Worm (Caenorhabditis elegans): ENCODE measurements around the gene dhs-25.

The dhs-25 gene

DNA sequence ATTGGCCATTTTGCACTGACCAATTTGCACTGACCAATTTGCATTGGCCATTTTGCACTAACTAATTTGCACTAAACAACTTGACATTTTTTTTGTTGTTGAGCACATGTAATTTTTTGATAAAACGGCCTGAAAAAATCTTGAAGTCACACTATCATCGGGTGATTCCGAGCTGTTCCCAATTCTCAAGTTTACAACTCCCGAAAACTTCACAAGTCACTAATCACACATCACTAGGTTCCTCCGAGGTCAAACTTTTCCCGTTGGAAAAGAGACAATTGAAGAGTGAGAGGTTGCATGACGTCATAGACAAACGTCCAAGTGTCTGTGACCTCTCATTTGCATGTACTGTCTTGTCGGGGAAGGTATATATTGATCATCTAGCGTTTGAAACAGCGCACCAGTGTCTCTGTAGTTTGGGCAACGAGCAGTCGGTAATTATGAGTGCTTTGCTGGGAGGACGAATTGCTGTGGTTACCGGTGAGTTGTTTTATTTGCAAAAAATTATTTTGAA is at the start of gene dhs-25, which contains the start of gene D1005.10:
TSS of gene dhs-25 (plus strand) at position 398 of the 514 bp plus-strand sequence.
TSS of gene D1005.10 (minus strand) at position 51 of the 514 bp plus-strand sequence.
- TF ChIP-seq nhr-11 (tag; optimal IDR thresholded peaks at IDR 0.05) (peak; percentile 44), swsn-7 (tag; optimal IDR thresholded peaks at IDR 0.05) (peak; percentile 74), snu-23 (GFP tag; optimal IDR thresholded peaks at IDR 0.05) (peak; percentile 92), Y116A8C.19 (tag; optimal IDR thresholded peaks at IDR 0.05; ENCODE audit: borderline replicate concordance) (no peak), ztf-11 (tag; optimal IDR thresholded peaks at IDR 0.05) (no peak), pax-3 (tag; optimal IDR thresholded peaks at IDR 0.05) (no peak), hlh-17 (GFP tag; optimal IDR thresholded peaks at IDR 0.05; ENCODE audit: borderline replicate concordance) (no peak), efl-1 (optimal IDR thresholded peaks at IDR 0.05) (peak; percentile 52 to 54), efl-1 (GFP tag; optimal IDR thresholded peaks at IDR 0.05 in 1 of 2) (peak in 1 of 2 experiments; percentile 71), efl-3 (GFP tag; optimal IDR thresholded peaks at IDR 0.05) (no peak), lir-3 (tag; optimal IDR thresholded peaks at IDR 0.05; ENCODE audit: poor library complexity) (no peak), dsc-1 (tag; optimal IDR thresholded peaks at IDR 0.05) (peak; percentile 28), unc-86 (tag; optimal IDR thresholded peaks at IDR 0.05) (no peak), fkh-8 (tag; optimal IDR thresholded peaks at IDR 0.05) (no peak), nhr-71 (tag; optimal IDR thresholded peaks at IDR 0.05) (peak; percentile 95), egl-13 (tag; optimal IDR thresholded peaks at IDR 0.05) (no peak), nhr-47 (tag; optimal IDR thresholded peaks at IDR 0.05) (peak; percentile 74), jun-1 (tag; optimal IDR thresholded peaks at IDR 0.05) (peak; percentile 61), unc-98 (GFP tag; IDR thresholded peaks at IDR 0.05) (no peak), nhr-12 (tag; optimal IDR thresholded peaks at IDR 0.05) (no peak), nhr-77 (tag; optimal IDR thresholded peaks at IDR 0.05) (peak; percentile 89), mdl-1 (tag; optimal IDR thresholded peaks at IDR 0.05) (peak in 1 of 2 experiments; percentile 90), ceh-82 (tag; optimal IDR thresholded peaks at IDR 0.05) (peak; percentile 37 to 66 (median 50)), C34B4.2 (tag; optimal IDR thresholded peaks at IDR 0.05) (no peak), ztf-4 (tag; optimal IDR thresholded peaks at IDR 0.05) (peak; percentile 66), ets-5 (GFP tag; IDR thresholded peaks at IDR 0.05) (no peak), ceh-63 (GFP tag; optimal IDR thresholded peaks at IDR 0.05) (no peak), nhr-237 (tag; optimal IDR thresholded peaks at IDR 0.05) (no peak), fos-1 (tag; optimal IDR thresholded peaks at IDR 0.05) (peak; percentile 61), fkh-10 (GFP tag; optimal IDR thresholded peaks at IDR 0.05) (no peak), dpl-1 (GFP tag; optimal IDR thresholded peaks at IDR 0.05) (peak in 2 of 3 experiments; percentile 26 to 51), C04F5.9 (tag; optimal IDR thresholded peaks at IDR 0.05) (no peak), nhr-19 (GFP tag; conservative IDR thresholded peaks at IDR 0.05) (peak; percentile 85), lin-14 (GFP tag; optimal IDR thresholded peaks at IDR 0.05) (peak; percentile 92), hlh-4 (tag; optimal IDR thresholded peaks at IDR 0.05) (no peak), sptf-1 (tag; optimal IDR thresholded peaks at IDR 0.05) (no peak), xbp-1 (tag; optimal IDR thresholded peaks at IDR 0.05) (peak; percentile 77), aly-2 (tag; optimal IDR thresholded peaks at IDR 0.05) (no peak), sup-37 (GFP tag; optimal IDR thresholded peaks at IDR 0.05) (no peak), nhr-76 (tag; optimal IDR thresholded peaks at IDR 0.05) (no peak), vab-15 (tag; optimal IDR thresholded peaks at IDR 0.05) (no peak), aha-1 (tag; optimal IDR thresholded peaks at IDR 0.05) (no peak), irx-1 (tag; optimal IDR thresholded peaks at IDR 0.05) (peak; percentile 72), snpc-4 (tag; optimal IDR thresholded peaks at IDR 0.05) (peak; percentile 56), nhr-84 (tag; optimal IDR thresholded peaks at IDR 0.05) (no peak), F16B12.6 (tag; optimal IDR thresholded peaks at IDR 0.05) (no peak), unc-62 (GFP tag; optimal IDR thresholded peaks at IDR 0.05) (no peak), lin-39 (tag; optimal IDR thresholded peaks at IDR 0.05) (peak; percentile 33), ceh-90 (tag; optimal IDR thresholded peaks at IDR 0.05) (no peak), alr-1 (tag; optimal IDR thresholded peaks at IDR 0.05; ENCODE audit: borderline replicate concordance) (no peak), nhr-28 (tag; optimal IDR thresholded peaks at IDR 0.05) (no peak), lin-15B (tag; optimal IDR thresholded peaks at IDR 0.05) (no peak), grh-1 (GFP tag; IDR thresholded peaks at IDR 0.05) (peak; percentile 56)
